Worm (Caenorhabditis elegans) whole organism, L1 larva: ENCODE data around the gene R31.2.

Experiments
- ama-1 ChIP-seq: fragments of 150-350 bp; optimal IDR thresholded peaks from 2 replicates; lab custom pipeline; 2014
- elt-3 ChIP-seq, 6 experiments: fragments of 150-350 bp in 1 of 6; sonication (generic microtip); optimal IDR thresholded peaks; 2 replicates each; lab custom pipeline; 2017 to 2018; ENCODE audit warnings: missing biosample characterization in 6 of 6, missing genetic modification characterization in 6 of 6, inconsistent platforms in 1 of 6
- nhr-77 ChIP-seq: fragments of 150-350 bp; optimal IDR thresholded peaks from 2 replicates; lab custom pipeline; 2014; ENCODE audit warnings: missing biosample characterization, missing genetic modification characterization
- rnt-1 ChIP-seq: sonication (generic microtip); optimal IDR thresholded peaks from 2 replicates; lab custom pipeline; 2016; ENCODE audit warnings: mild to moderate bottlenecking, missing genetic modification characterization, moderate library complexity, missing compliant biosample characterization

DNA sequence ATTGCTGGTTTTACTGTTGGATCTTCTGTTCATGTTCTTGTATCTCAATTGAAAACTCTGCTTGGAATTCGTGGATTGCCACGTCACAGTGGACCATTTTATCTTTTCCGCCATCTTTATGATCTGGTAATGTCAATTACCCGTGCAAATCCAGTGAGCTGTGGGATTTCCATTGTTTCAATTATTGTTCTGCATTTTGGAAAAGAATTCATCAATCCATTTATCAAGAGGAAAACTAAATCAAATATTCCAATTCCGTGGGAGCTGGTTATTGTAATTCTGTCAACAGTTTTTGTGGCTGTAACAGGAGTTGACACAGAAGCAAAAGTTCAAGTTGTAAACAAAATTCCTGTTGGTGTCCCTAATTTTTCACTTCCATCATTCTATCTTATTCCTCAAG, 40.7 kb upstream of the R31.2 start:
- TF ChIP-seq nhr-77 (no peak), ama-1 (lab: Kevin White, UChicago) (no peak), elt-3 (tag; optimal IDR thresholded peaks at IDR 0.05; lab: Kevin White, UChicago) (no peak), rnt-1 (no peak)
